Worm (Caenorhabditis elegans): ENCODE results near the gene xbx-6.

- TF ChIP-seq fos-1 (tag; optimal IDR thresholded peaks at IDR 0.05) (no peak), ztf-11 (tag; optimal IDR thresholded peaks at IDR 0.05) (no peak), eor-1 (tag; optimal IDR thresholded peaks at IDR 0.05) (no peak), fkh-10 (GFP tag; optimal IDR thresholded peaks at IDR 0.05) (no peak), snpc-4 (tag; optimal IDR thresholded peaks at IDR 0.05) (no peak), daf-12 (tag; optimal IDR thresholded peaks at IDR 0.05) (no peak)
Observed at ce11 chrV:9696715-9697114, 6.1 kb upstream of the xbx-6 start, which contains the start of gene her-1.
